Fruit fly (Drosophila melanogaster) whole organism: ENCODE data around the gene Nlp.

ENCODE experiments used
- CG8478 ChIP-seq: fragments of >200 bp; optimal IDR thresholded peaks from 2 replicates; lab custom pipeline; 2018; ENCODE audit warnings: inconsistent platforms
- Dll ChIP-seq: fragments of >200 bp; optimal IDR thresholded peaks from 2 replicates; lab custom pipeline; 2017
- EcR ChIP-seq, 2 experiments: fragments of >200 bp; optimal IDR thresholded peaks; 2 replicates each; lab custom pipeline; 2017; ENCODE audit warnings: missing biosample characterization in 2 of 2, missing genetic modification characterization in 2 of 2, missing genetic modification reagents in 2 of 2
- pan ChIP-seq: fragments of >200 bp; optimal IDR thresholded peaks from 2 replicates; lab custom pipeline; 2017
- psq ChIP-seq: fragments of >200 bp; optimal IDR thresholded peaks from 2 replicates; lab custom pipeline; 2017
- usp ChIP-seq: fragments of >200 bp; optimal IDR thresholded peaks from 2 replicates; lab custom pipeline; 2017; ENCODE audit warnings: missing biosample characterization, missing genetic modification characterization, mixed read lengths

The Nlp gene

dm6 chr3R:30021009-30021408 lies 16.4 kb downstream of the Nlp start:
- TF ChIP-seq Dll (lab: Kevin White, UChicago) (no peak), psq (no peak), pan (lab: Kevin White, UChicago) (no peak), CG8478 (lab: Kevin White, UChicago) (no peak), usp (GFP tag; lab: Kevin White, UChicago) (no peak)

DNA sequence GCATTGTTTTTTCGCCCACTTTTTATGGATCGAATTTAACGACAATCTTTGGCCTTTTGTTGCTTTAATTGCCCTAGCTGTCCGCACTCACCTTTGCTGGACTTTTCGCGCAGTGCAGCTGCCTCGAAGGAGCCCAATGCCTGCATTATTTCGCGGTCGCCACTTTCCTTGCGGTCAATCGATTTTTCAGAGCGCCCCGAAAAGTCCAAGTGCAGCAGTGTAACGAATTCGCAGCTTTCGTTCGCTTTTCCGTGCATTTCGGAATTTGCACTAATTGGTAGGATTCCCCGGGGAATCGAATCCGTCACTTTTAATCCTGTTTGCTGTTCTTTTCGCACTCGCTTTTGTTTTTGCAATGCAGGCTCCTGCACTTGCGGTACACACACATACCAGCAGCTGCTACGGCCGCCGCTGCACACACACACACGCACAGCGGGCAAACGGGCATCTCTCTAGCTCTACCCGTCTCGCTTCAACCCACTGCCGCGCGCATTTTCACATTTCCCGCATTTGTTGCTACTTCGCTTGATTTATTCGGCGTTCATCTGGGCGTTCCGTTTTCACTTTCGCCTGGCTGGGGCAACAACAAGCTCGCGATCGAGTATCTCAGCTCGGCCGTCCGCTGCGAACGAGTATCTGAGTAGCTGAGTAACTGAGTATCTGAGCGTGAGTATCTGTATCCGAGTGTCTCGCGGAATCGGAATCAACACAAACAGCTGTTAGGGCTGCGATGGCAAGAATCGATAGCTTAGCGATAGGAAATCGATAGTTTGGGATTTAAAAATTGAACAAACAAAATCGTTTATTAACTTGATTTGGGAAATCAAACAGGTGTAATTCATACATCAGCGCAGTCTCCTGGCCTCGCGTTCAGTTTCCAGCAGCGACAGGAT lies 17.2 kb downstream of the Nlp start, which contains the start of gene Mgat2:
Gene Mgat2, minus strand, starts transcription at position 663 of the 893 bp plus-strand sequence.
- no peak for TF ChIP-seq Dll (lab: Kevin White, UChicago)

dm6 chr3R:30022452-30023028 lies 18.0 kb downstream of the Nlp start, which contains the start of the genes RpS28a and Axn:
RpS28a (minus strand) TSS chr3R:30022648.
Axn (plus strand) TSS chr3R:30022842.
- no peak for TF ChIP-seq CG8478 (lab: Kevin White, UChicago)
- no peak for TF ChIP-seq Dll (lab: Kevin White, UChicago)
- no peak for TF ChIP-seq EcR (GFP tag; optimal IDR thresholded peaks at IDR 0.05; lab: Kevin White, UChicago)
- no peak for TF ChIP-seq usp (GFP tag; lab: Kevin White, UChicago)
- no peak for TF ChIP-seq pan (lab: Kevin White, UChicago)
- no peak for TF ChIP-seq psq

DNA sequence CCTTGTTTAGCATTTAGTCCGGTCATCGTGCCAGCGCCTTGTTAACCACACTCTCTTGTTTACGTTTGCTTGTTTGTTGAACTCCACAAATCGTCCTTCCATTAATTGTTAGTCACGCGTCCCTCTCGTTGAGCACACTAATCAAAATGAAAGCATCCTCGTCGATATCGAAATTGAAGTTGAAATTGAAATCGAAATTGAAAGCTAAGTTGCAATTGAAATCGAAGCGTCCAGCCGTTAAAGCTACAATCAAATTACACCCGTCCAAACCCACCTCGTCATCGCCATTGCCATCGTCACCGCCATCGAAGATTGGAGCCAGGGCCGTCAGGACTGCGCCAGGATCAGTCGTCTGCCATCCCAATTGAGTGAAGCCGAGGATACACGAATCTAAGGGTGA lies 18.9 kb downstream of the Nlp start:
- TF ChIP-seq psq (no peak), CG8478 (lab: Kevin White, UChicago) (no peak), EcR (GFP tag; optimal IDR thresholded peaks at IDR 0.05; lab: Kevin White, UChicago) (no peak), usp (GFP tag; lab: Kevin White, UChicago) (no peak), pan (lab: Kevin White, UChicago) (no peak), Dll (lab: Kevin White, UChicago) (no peak)

dm6 chr3R:30030061-30030460 lies 25.5 kb downstream of the Nlp start:
- TF ChIP-seq Dll (lab: Kevin White, UChicago) (no peak), pan (lab: Kevin White, UChicago) (no peak), CG8478 (lab: Kevin White, UChicago) (no peak), usp (GFP tag; lab: Kevin White, UChicago) (no peak), EcR (GFP tag; optimal IDR thresholded peaks at IDR 0.05; lab: Kevin White, UChicago) (no peak), psq (no peak)

DNA sequence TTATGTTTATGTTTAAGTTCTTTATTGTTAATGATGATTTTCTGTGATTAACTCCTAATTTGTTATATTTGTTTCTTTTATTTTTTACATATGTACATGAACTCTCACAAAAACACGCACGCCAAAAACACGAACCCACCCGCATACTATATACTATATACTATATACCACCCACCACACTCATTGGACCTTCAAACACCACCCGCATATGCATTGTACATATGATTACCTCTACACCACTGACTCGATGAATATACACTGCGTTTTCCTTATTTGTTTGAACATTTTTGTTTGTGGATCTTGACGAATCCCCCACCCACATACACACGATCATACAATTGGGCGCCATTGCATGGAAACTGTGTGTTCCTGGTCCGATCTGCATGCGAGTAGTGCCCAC lies 27.7 kb downstream of the Nlp start:
- no peak for TF ChIP-seq EcR (GFP tag; optimal IDR thresholded peaks at IDR 0.05; lab: Kevin White, UChicago)
- no peak for TF ChIP-seq pan (lab: Kevin White, UChicago)
- TF ChIP-seq usp (GFP tag; lab: Kevin White, UChicago), result no peak
- TF ChIP-seq psq, result no peak
- no peak for TF ChIP-seq Dll (lab: Kevin White, UChicago)
- no peak for TF ChIP-seq CG8478 (lab: Kevin White, UChicago)

- TF ChIP-seq Dll (lab: Kevin White, UChicago), result no peak
- no peak for TF ChIP-seq usp (GFP tag; lab: Kevin White, UChicago)
- TF ChIP-seq psq, result no peak
- no peak for TF ChIP-seq pan (lab: Kevin White, UChicago)
- no peak for TF ChIP-seq EcR (GFP tag; optimal IDR thresholded peaks at IDR 0.05; lab: Kevin White, UChicago)
- TF ChIP-seq CG8478 (lab: Kevin White, UChicago), result no peak
Measured at dm6 chr3R:30036609-30037008, 32.0 kb downstream of the Nlp start, which contains the start of gene ZIPIC. ZIPIC (minus strand) TSS chr3R:30036870.

dm6 chr3R:30037630-30038029 lies 33.0 kb downstream of the Nlp start, which contains the start of gene ocn:
ocn (minus strand) TSS chr3R:30037730.
- TF ChIP-seq EcR (GFP tag; optimal IDR thresholded peaks at IDR 0.05; lab: Kevin White, UChicago) (no peak), CG8478 (lab: Kevin White, UChicago) (no peak), psq (no peak)

dm6 chr3R:30038628-30039027 lies 34.0 kb downstream of the Nlp start, which contains the start of gene janB:
janB (minus strand) TSS chr3R:30038728.
- TF ChIP-seq CG8478 (lab: Kevin White, UChicago), result no peak
- TF ChIP-seq pan (lab: Kevin White, UChicago), result no peak
- TF ChIP-seq psq, result no peak
- TF ChIP-seq EcR (GFP tag; optimal IDR thresholded peaks at IDR 0.05; lab: Kevin White, UChicago), result no peak
- TF ChIP-seq usp (GFP tag; lab: Kevin White, UChicago), result no peak
- no peak for TF ChIP-seq Dll (lab: Kevin White, UChicago)

dm6 chr3R:30039494-30039893 lies 34.9 kb downstream of the Nlp start, which contains the start of the genes janA, Sry-alpha and Sry-beta:
janA (minus strand) TSS chr3R:30039533.
Sry-alpha (plus strand) TSS chr3R:30039719.
Sry-beta (plus strand) TSS chr3R:30039719.
- no peak for TF ChIP-seq psq
- TF ChIP-seq pan (lab: Kevin White, UChicago), result no peak

- no peak for TF ChIP-seq pan (lab: Kevin White, UChicago)
- TF ChIP-seq Dll (lab: Kevin White, UChicago), result no peak
- no peak for TF ChIP-seq psq
- TF ChIP-seq EcR (GFP tag; optimal IDR thresholded peaks at IDR 0.05; lab: Kevin White, UChicago), result no peak
- no peak for TF ChIP-seq CG8478 (lab: Kevin White, UChicago)
- TF ChIP-seq usp (GFP tag; lab: Kevin White, UChicago), result no peak
Measured at dm6 chr3R:30040879-30041278, 36.3 kb downstream of the Nlp start.
